Fruit fly (Drosophila melanogaster): ENCODE results near the gene dsb.
A peak's percentile ranks its signal among the peaks of the same experiment; 100 is the strongest.

Gene dsb

dm6 chr3L:1865121-1865727, 44.8 kb downstream of the dsb start, which contains the start of the genes HBS1 and CG12025 (continued):
- peak; percentile 60 for TF ChIP-seq BEAF-32 (GFP tag; optimal IDR thresholded peaks at IDR 0.05)
- TF ChIP-seq Blimp-1 (GFP tag; optimal IDR thresholded peaks at IDR 0.05), result no peak
- no peak for TF ChIP-seq CG10565 (GFP tag; optimal IDR thresholded peaks at IDR 0.05)
- TF ChIP-seq rib (GFP tag; IDR thresholded peaks at IDR 0.05), result no peak
- no peak for TF ChIP-seq CG6175 (GFP tag; IDR thresholded peaks at IDR 0.05)
- TF ChIP-seq Atf-2 (GFP tag; optimal IDR thresholded peaks at IDR 0.05), result peak; percentile 31
- TF ChIP-seq lbe (GFP tag; optimal IDR thresholded peaks at IDR 0.05), result no peak
- peak; percentile 64 for TF ChIP-seq ind (GFP tag; optimal IDR thresholded peaks at IDR 0.05)
- TF ChIP-seq CG15269 (tag; optimal IDR thresholded peaks at IDR 0.05), result peak; percentile 32
- peak; percentile 94 for TF ChIP-seq sens (GFP tag)
- no peak for TF ChIP-seq grn (GFP tag; optimal IDR thresholded peaks at IDR 0.05)
- peak; percentile 24 for TF ChIP-seq az2 (GFP tag; optimal IDR thresholded peaks at IDR 0.05)
- peak; percentile 14 for TF ChIP-seq Dp (GFP tag; optimal IDR thresholded peaks at IDR 0.05)
- TF ChIP-seq crp (GFP tag; optimal IDR thresholded peaks at IDR 0.05), result peak in 1 of 2 experiments; percentile 24
- peak; percentile 34; the same call in 1 of the 3 replicates for TF ChIP-seq Opbp (GFP tag; IDR thresholded peaks at IDR 0.05; ENCODE audit: partially characterized antibody)
- TF ChIP-seq CG9797 (GFP tag; optimal IDR thresholded peaks at IDR 0.05), result peak; percentile 96
- TF ChIP-seq nmo (GFP tag; optimal IDR thresholded peaks at IDR 0.05), result peak; percentile 86
- no peak for TF ChIP-seq H2.0 (GFP tag; IDR thresholded peaks at IDR 0.05)
- peak; percentile 18 for TF ChIP-seq CG3995 (GFP tag; optimal IDR thresholded peaks at IDR 0.05)
- peak; percentile 31; the same call in 1 of the 2 replicates for TF ChIP-seq CG32532 (GFP tag; IDR thresholded peaks at IDR 0.05)
- TF ChIP-seq zen2 (GFP tag; IDR thresholded peaks at IDR 0.05; ENCODE audit: partially characterized antibody), result no peak
- TF ChIP-seq dpn (GFP tag; optimal IDR thresholded peaks at IDR 0.05), result peak; percentile 51 to 64
- peak; percentile 73 for TF ChIP-seq CoRest (tag; optimal IDR thresholded peaks at IDR 0.05)
- no peak for TF ChIP-seq crc (GFP tag; optimal IDR thresholded peaks at IDR 0.05)
- peak; percentile 71 for TF ChIP-seq Rfx (GFP tag; IDR thresholded peaks at IDR 0.05)
- TF ChIP-seq CG12299 (tag; optimal IDR thresholded peaks at IDR 0.05), result no peak
- TF ChIP-seq CG34224 (GFP tag; IDR thresholded peaks at IDR 0.05; ENCODE audit: partially characterized antibody), result no peak
- no peak for TF ChIP-seq crol (GFP tag; IDR thresholded peaks at IDR 0.05)
- TF ChIP-seq CG4424 (GFP tag; optimal IDR thresholded peaks at IDR 0.05), result peak; percentile 42
- TF ChIP-seq Hand (GFP tag; optimal IDR thresholded peaks at IDR 0.05), result no peak
- TF ChIP-seq CG17912 (GFP tag; optimal IDR thresholded peaks at IDR 0.05), result no peak
- TF ChIP-seq YL-1 (GFP tag; optimal IDR thresholded peaks at IDR 0.05), result peak; percentile 83
- peak; percentile 11 for TF ChIP-seq CG4328 (GFP tag; optimal IDR thresholded peaks at IDR 0.05)
- 0 out of 2 replicates have a peak, but pooled peaks have one; percentile 8 for TF ChIP-seq Poxn (GFP tag; IDR thresholded peaks at IDR 0.05)
- no peak for TF ChIP-seq Hr78 (GFP tag; optimal IDR thresholded peaks at IDR 0.05)
- peak; percentile 75 for TF ChIP-seq dysf (GFP tag; IDR thresholded peaks at IDR 0.05)
- no peak for TF ChIP-seq slou (GFP tag; optimal IDR thresholded peaks at IDR 0.05)
- peak in 1 of 2 experiments; percentile 82 for TF ChIP-seq tll (GFP tag; optimal IDR thresholded peaks at IDR 0.05)
- no peak for TF ChIP-seq zf30C (GFP tag; optimal IDR thresholded peaks at IDR 0.05)
- TF ChIP-seq eve (GFP tag; optimal IDR thresholded peaks at IDR 0.05), result no peak
- peak; percentile 55; the same call in 1 of the 3 replicates for TF ChIP-seq ken (GFP tag; IDR thresholded peaks at IDR 0.05)
- TF ChIP-seq CG1647 (GFP tag; optimal IDR thresholded peaks at IDR 0.05), result peak; percentile 41
- peak; percentile 32 to 65 for TF ChIP-seq chif (GFP tag; optimal IDR thresholded peaks at IDR 0.05)
- peak; percentile 72 for TF ChIP-seq CG7372 (GFP tag; IDR thresholded peaks at IDR 0.05)
- TF ChIP-seq NC2α (GFP tag; optimal IDR thresholded peaks at IDR 0.05), result no peak
- peak; percentile 37; the same call in 2 of the 3 replicates for TF ChIP-seq Optix (GFP tag; IDR thresholded peaks at IDR 0.05)
- no peak for TF ChIP-seq CG31224 (GFP tag; IDR thresholded peaks at IDR 0.05)
- TF ChIP-seq CG6683 (GFP tag; optimal IDR thresholded peaks at IDR 0.05), result no peak
- TF ChIP-seq CG6254 (GFP tag; optimal IDR thresholded peaks at IDR 0.05), result no peak

Measured in whole organism, embryonic.